Fruit fly (Drosophila melanogaster) whole organism, embryonic: Measurements from ENCODE around the gene Vha100-2.

Source experiments
- Abd-B ChIP-seq: fragments of 200-800 bp; sonication (Bioruptor generic); optimal IDR thresholded peaks from 2 replicates; lab custom pipeline; 2018; ENCODE audit warnings: missing biosample characterization, mild to moderate bottlenecking, missing genetic modification characterization, moderate library complexity
- CG10654 ChIP-seq: fragments of 200-800 bp; sonication (Bioruptor generic); optimal IDR thresholded peaks from 2 replicates; lab custom pipeline; 2016; ENCODE audit warnings: missing biosample characterization, missing genetic modification characterization
- CG11398 ChIP-seq: fragments of 200-800 bp; sonication (Bioruptor generic); optimal IDR thresholded peaks from 2 replicates; lab custom pipeline; 2016; ENCODE audit warnings: missing biosample characterization, missing genetic modification characterization
- CG11560 ChIP-seq: fragments of 200-800 bp; sonication (Bioruptor generic); IDR thresholded peaks from 3 replicates; pipeline ENCODE4 v1.3.6; 2022; ENCODE audit warnings: missing biosample characterization, missing genetic modification characterization
- CG1233 ChIP-seq: fragments of 200-800 bp; sonication (Bioruptor generic); optimal IDR thresholded peaks from 4 replicates; lab custom pipeline; 2018; ENCODE audit warnings: missing biosample characterization, mild to moderate bottlenecking, missing genetic modification characterization
- CG13624 ChIP-seq: fragments of 200-800 bp; sonication (Bioruptor generic); optimal IDR thresholded peaks from 2 replicates; lab custom pipeline; 2016; ENCODE audit warnings: missing biosample characterization, missing genetic modification characterization
- CG14014 ChIP-seq: fragments of 200-800 bp; sonication (Bioruptor generic); IDR thresholded peaks from 2 replicates; pipeline ENCODE4 v1.3.6; 2022; ENCODE audit warnings: missing biosample characterization, missing genetic modification characterization
- CG14710 ChIP-seq: fragments of 200-800 bp; sonication (Bioruptor generic); optimal IDR thresholded peaks from 3 replicates; lab custom pipeline; 2019; ENCODE audit warnings: missing biosample characterization, mild to moderate bottlenecking, missing genetic modification characterization, moderate library complexity
- CG15073 ChIP-seq: fragments of 200-800 bp; sonication (Bioruptor generic); optimal IDR thresholded peaks from 2 replicates; lab custom pipeline; 2016; ENCODE audit warnings: missing biosample characterization, missing genetic modification characterization
- CG17186 ChIP-seq: fragments of 200-800 bp; sonication (Bioruptor generic); optimal IDR thresholded peaks from 3 replicates; lab custom pipeline; 2017; ENCODE audit warnings: missing biosample characterization, missing genetic modification reagents, missing genetic modification characterization
- CG31441 ChIP-seq: fragments of 200-800 bp; sonication (Bioruptor generic); IDR thresholded peaks from 2 replicates; pipeline ENCODE4 v1.3.6; 2022; ENCODE audit warnings: missing biosample characterization, missing genetic modification characterization
- CG3163 ChIP-seq: fragments of 200-800 bp; sonication (Bioruptor generic); optimal IDR thresholded peaks from 3 replicates; lab custom pipeline; 2016; ENCODE audit warnings: missing biosample characterization, missing genetic modification characterization
- CG4328 ChIP-seq: fragments of 200-800 bp; sonication (Bioruptor generic); optimal IDR thresholded peaks from 3 replicates; lab custom pipeline; 2017; ENCODE audit warnings: missing biosample characterization, missing genetic modification reagents, missing genetic modification characterization
- CG6683 ChIP-seq: fragments of 200-800 bp; sonication (Bioruptor generic); optimal IDR thresholded peaks from 2 replicates; lab custom pipeline; 2017; ENCODE audit warnings: missing biosample characterization, mild to moderate bottlenecking, missing genetic modification characterization, missing genetic modification reagents
- CG6854 ChIP-seq: fragments of 200-800 bp; sonication (Bioruptor generic); optimal IDR thresholded peaks from 3 replicates; lab custom pipeline; 2017; ENCODE audit warnings: missing biosample characterization, mild to moderate bottlenecking, missing genetic modification characterization
- CG9215 ChIP-seq: fragments of 200-800 bp; sonication (Bioruptor generic); IDR thresholded peaks from 2 replicates; pipeline ENCODE4 v1.3.6; 2022; ENCODE audit warnings: missing biosample characterization, missing genetic modification characterization
- CG9932 ChIP-seq: fragments of 200-800 bp; sonication (Bioruptor generic); IDR thresholded peaks from 2 replicates; pipeline ENCODE4 v1.3.6; 2022; ENCODE audit warnings: missing biosample characterization, missing genetic modification characterization
- Chrac-16 ChIP-seq: fragments of 200-800 bp; sonication (Bioruptor generic); optimal IDR thresholded peaks from 3 replicates; lab custom pipeline; 2016; ENCODE audit warnings: missing biosample characterization, missing genetic modification characterization
- Dfd ChIP-seq, 2 experiments: fragments of >200 bp; optimal IDR thresholded peaks; 2 replicates each; lab custom pipeline; 2017; ENCODE audit warnings: missing biosample characterization in 2 of 2, missing genetic modification characterization in 2 of 2
- Dp ChIP-seq: fragments of 200-800 bp; sonication (Bioruptor generic); optimal IDR thresholded peaks from 2 replicates; lab custom pipeline; 2018; ENCODE audit warnings: missing biosample characterization, mild to moderate bottlenecking, missing genetic modification characterization, moderate library complexity
- Fer1 ChIP-seq: fragments of 200-800 bp; sonication (Bioruptor generic); optimal IDR thresholded peaks from 2 replicates; lab custom pipeline; 2017; ENCODE audit warnings: missing biosample characterization, mild to moderate bottlenecking, missing genetic modification characterization
- Fer2 ChIP-seq: fragments of 200-800 bp; sonication (Bioruptor generic); optimal IDR thresholded peaks from 2 replicates; lab custom pipeline; 2018; ENCODE audit warnings: missing biosample characterization, mild to moderate bottlenecking, missing genetic modification characterization, moderate library complexity
- GATAe ChIP-seq: fragments of 200-800 bp; sonication (Bioruptor generic); conservative IDR thresholded peaks from 2 replicates; pipeline ENCODE4 v1.3.6; 2022; ENCODE audit warnings: missing biosample characterization, missing genetic modification characterization
- Jarid2 ChIP-seq: fragments of 200-800 bp; sonication (Bioruptor generic); optimal IDR thresholded peaks from 3 replicates; lab custom pipeline; 2017; ENCODE audit warnings: mild to moderate bottlenecking, missing biosample characterization, missing genetic modification reagents, missing genetic modification characterization
- Nf-YB ChIP-seq: fragments of 200-800 bp; sonication (Bioruptor generic); optimal IDR thresholded peaks from 3 replicates; lab custom pipeline; 2019; ENCODE audit warnings: missing biosample characterization, mild to moderate bottlenecking, missing genetic modification characterization, moderate library complexity
- NfI ChIP-seq: fragments of 200-800 bp; sonication (Bioruptor generic); optimal IDR thresholded peaks from 3 replicates; lab custom pipeline; 2018; ENCODE audit warnings: missing biosample characterization, mild to moderate bottlenecking, missing genetic modification characterization, moderate library complexity
- Xbp1 ChIP-seq: fragments of 200-800 bp; sonication (Bioruptor generic); optimal IDR thresholded peaks from 3 replicates; lab custom pipeline; 2016; ENCODE audit warnings: missing biosample characterization, mild to moderate bottlenecking, missing genetic modification characterization
- ac ChIP-seq: fragments of 200-800 bp; sonication (Bioruptor generic); optimal IDR thresholded peaks from 3 replicates; lab custom pipeline; 2017; ENCODE audit warnings: missing biosample characterization, mild to moderate bottlenecking, missing genetic modification characterization
- bbx ChIP-seq: fragments of 200-800 bp; sonication (Bioruptor generic); IDR thresholded peaks from 2 replicates; pipeline ENCODE4 v1.3.6; 2022; ENCODE audit warnings: missing biosample characterization, missing genetic modification characterization; ENCODE audit not compliant: partially characterized antibody
- cas ChIP-seq: fragments of 200-800 bp; sonication (Bioruptor generic); IDR thresholded peaks from 2 replicates; pipeline ENCODE4 v1.3.6; 2022; ENCODE audit warnings: missing biosample characterization, missing genetic modification characterization
- fru ChIP-seq: fragments of >200 bp; optimal IDR thresholded peaks from 2 replicates; lab custom pipeline; 2017
- gce ChIP-seq: fragments of 200-800 bp; sonication (Bioruptor generic); IDR thresholded peaks from 3 replicates; pipeline ENCODE4 v1.3.6; 2022; ENCODE audit warnings: missing biosample characterization, missing genetic modification characterization
- gcm ChIP-seq: fragments of 200-800 bp; sonication (Bioruptor generic); optimal IDR thresholded peaks from 2 replicates; lab custom pipeline; 2019; ENCODE audit warnings: missing biosample characterization, mild to moderate bottlenecking, missing genetic modification characterization, moderate library complexity
- gem ChIP-seq: fragments of 200-800 bp; sonication (Bioruptor generic); optimal IDR thresholded peaks from 2 replicates; lab custom pipeline; 2019; ENCODE audit warnings: missing biosample characterization, mild to moderate bottlenecking, missing genetic modification characterization, moderate library complexity
- grau ChIP-seq: fragments of 200-800 bp; optimal IDR thresholded peaks from 3 replicates; lab custom pipeline; 2019; ENCODE audit warnings: missing biosample characterization, mild to moderate bottlenecking, missing genetic modification characterization, moderate library complexity
- ham ChIP-seq: fragments of 200-800 bp; sonication (Bioruptor generic); IDR thresholded peaks from 2 replicates; pipeline ENCODE4 v1.3.6; 2022; ENCODE audit warnings: missing biosample characterization, missing genetic modification characterization
- hb ChIP-seq: fragments of 200-800 bp; sonication (Bioruptor generic); IDR thresholded peaks from 3 replicates; pipeline ENCODE4 v1.3.6; 2022; ENCODE audit warnings: missing biosample characterization, missing genetic modification characterization; ENCODE audit not compliant: partially characterized antibody
- hkb ChIP-seq, 2 experiments: fragments of 200-800 bp in 1 of 2; fragments of >200 bp in 1 of 2; sonication (Bioruptor generic) in 1 of 2; IDR thresholded peaks in 1 of 2; optimal IDR thresholded peaks in 1 of 2; 2 replicates each; pipeline versions ENCODE4 v1.3.6 to Lab custom; 2017 to 2022; ENCODE audit warnings: missing biosample characterization in 1 of 2, missing genetic modification characterization in 1 of 2
- kay ChIP-seq: fragments of 200-800 bp; sonication (Bioruptor generic); optimal IDR thresholded peaks from 2 replicates; lab custom pipeline; 2016; ENCODE audit warnings: missing biosample characterization, missing genetic modification characterization
- lilli ChIP-seq: fragments of 200-800 bp; sonication (Bioruptor generic); optimal IDR thresholded peaks from 3 replicates; lab custom pipeline; 2016; ENCODE audit warnings: missing biosample characterization, missing genetic modification characterization
- nerfin-2 ChIP-seq: fragments of 200-800 bp; sonication (Bioruptor generic); IDR thresholded peaks from 2 replicates; pipeline ENCODE4 v1.3.6; 2022; ENCODE audit warnings: missing biosample characterization, missing genetic modification characterization; ENCODE audit not compliant: partially characterized antibody
- org-1 ChIP-seq: fragments of 200-800 bp; sonication (Bioruptor generic); optimal IDR thresholded peaks from 2 replicates; lab custom pipeline; 2017; ENCODE audit warnings: missing biosample characterization, missing genetic modification characterization
- otp ChIP-seq: fragments of 200-800 bp; sonication (Bioruptor generic); IDR thresholded peaks from 3 replicates; pipeline ENCODE4, ENCODE4 v1.3.6; 2022; ENCODE audit warnings: missing biosample characterization, missing genetic modification characterization
- pros ChIP-seq: fragments of 200-800 bp; sonication (Bioruptor generic); optimal IDR thresholded peaks from 3 replicates; lab custom pipeline; 2019; ENCODE audit warnings: missing biosample characterization, mild to moderate bottlenecking, missing genetic modification characterization, moderate library complexity
- ro ChIP-seq: fragments of 200-800 bp; sonication (Bioruptor generic); IDR thresholded peaks from 2 replicates; pipeline ENCODE4 v1.3.6; 2022; ENCODE audit warnings: missing biosample characterization, missing genetic modification characterization
- stc ChIP-seq: fragments of 200-800 bp; sonication (Bioruptor generic); IDR thresholded peaks from 2 replicates; pipeline ENCODE4 v1.3.6; 2022; ENCODE audit warnings: missing biosample characterization, missing genetic modification characterization
- tll ChIP-seq, 2 experiments: fragments of 200-800 bp in 1 of 2; fragments of >200 bp in 1 of 2; sonication (Bioruptor generic) in 1 of 2; optimal IDR thresholded peaks; 2 replicates each; lab custom pipeline; 2017 to 2019; ENCODE audit warnings: missing biosample characterization in 2 of 2, missing genetic modification characterization in 2 of 2, mild to moderate bottlenecking in 1 of 2, moderate library complexity in 1 of 2
- vvl ChIP-seq: fragments of 200-800 bp; sonication (Bioruptor generic); IDR thresholded peaks from 2 replicates; pipeline ENCODE4 v1.3.6; 2022; ENCODE audit warnings: missing biosample characterization, missing genetic modification characterization

The Vha100-2 gene

DNA sequence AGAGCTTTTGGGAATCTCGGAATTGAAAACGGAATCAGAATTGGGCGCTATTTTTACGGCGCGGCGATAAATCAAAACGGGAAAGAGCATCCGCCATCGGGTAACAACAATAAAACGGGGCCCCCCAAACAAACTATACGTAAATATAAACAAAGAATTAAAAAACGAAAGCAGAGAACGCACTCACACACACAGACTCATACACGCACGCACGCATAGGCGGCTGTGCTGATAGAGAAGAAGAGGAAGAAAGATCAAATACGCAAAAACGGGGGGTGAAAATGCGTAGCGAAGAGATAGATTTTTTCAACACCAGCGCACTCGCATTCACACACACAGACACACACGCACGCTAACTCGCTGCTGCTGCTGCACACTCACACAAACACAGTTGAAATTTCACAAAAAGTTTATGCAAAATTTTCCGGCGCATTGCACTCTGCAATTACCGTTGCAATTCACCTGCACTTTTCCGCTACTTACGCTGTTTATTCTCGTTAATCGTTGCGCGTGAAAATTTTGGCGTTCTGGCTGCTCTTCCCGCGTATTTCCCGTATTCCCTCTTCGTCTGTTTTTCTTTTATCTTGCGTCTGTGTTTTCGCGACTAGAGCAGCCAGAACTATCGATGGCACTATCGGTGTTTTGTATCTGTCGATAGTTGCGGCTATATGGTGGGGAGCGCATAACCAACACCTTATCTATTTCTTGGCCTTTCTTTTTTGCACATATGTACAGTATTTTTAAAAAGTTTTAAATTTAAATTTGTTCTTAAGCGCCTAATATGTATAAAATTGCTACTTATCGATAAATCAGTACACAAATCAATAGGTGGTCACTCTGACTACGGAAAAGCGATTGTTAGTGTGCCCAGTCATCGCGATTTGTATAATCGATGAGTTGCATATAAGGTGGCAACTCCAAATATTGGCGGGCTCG is 13.6 kb upstream of the Vha100-2 start, which contains the start of gene CG31122 (continued):
- TF ChIP-seq hb (GFP tag; lab: Robert Waterston, UW) (peak; percentile 96), gce (GFP tag; lab: Robert Waterston, UW) (no peak), vvl (GFP tag; lab: Robert Waterston, UW) (peak; percentile 51; the same call in 1 of the 2 replicates), org-1 (GFP tag; lab: Kevin White, UChicago) (peak; percentile 2), pros (GFP tag; lab: Kevin White, UChicago) (no peak), gcm (GFP tag; lab: Kevin White, UChicago) (no peak), CG9932 (GFP tag; lab: Robert Waterston, UW) (peak; percentile 75), Fer1 (GFP tag; lab: Kevin White, UChicago) (peak; percentile 34), CG13624 (GFP tag; lab: Kevin White, UChicago) (peak; percentile 54), CG14710 (peak; percentile 84), nerfin-2 (GFP tag; lab: Robert Waterston, UW) (peak; percentile 90), CG15073 (GFP tag; lab: Kevin White, UChicago) (no peak), CG6683 (no peak), Abd-B (peak; percentile 14), GATAe (GFP tag; lab: Robert Waterston, UW) (no peak), ac (GFP tag; lab: Kevin White, UChicago) (no peak), Dp (GFP tag; lab: Kevin White, UChicago) (peak; percentile 88), otp (GFP tag; lab: Robert Waterston, UW) (no peak), CG14014 (no peak), cas (GFP tag; lab: Robert Waterston, UW) (no peak), gem (peak; percentile 60), Dfd (GFP tag; optimal IDR thresholded peaks at IDR 0.05; lab: Kevin White, UChicago) (no peak), Xbp1 (GFP tag; lab: Kevin White, UChicago) (peak; percentile 48), CG9215 (GFP tag; lab: Robert Waterston, UW) (no peak), CG4328 (no peak), hkb (optimal IDR thresholded peaks at IDR 0.05; lab: Kevin White, UChicago) (peak; percentile 25), hkb (GFP tag; IDR thresholded peaks at IDR 0.05; lab: Robert Waterston, UW) (no peak), grau (tag; lab: Kevin White, UChicago) (no peak), CG11560 (peak; percentile 49; the same call in 2 of the 3 replicates), ham (GFP tag; lab: Robert Waterston, UW) (no peak), CG10654 (GFP tag; lab: Kevin White, UChicago) (peak; percentile 3), Jarid2 (GFP tag; lab: Kevin White, UChicago) (no peak), lilli (peak; percentile 67), bbx (peak; percentile 91), CG3163 (GFP tag; lab: Kevin White, UChicago) (no peak), CG6854 (GFP tag; lab: Kevin White, UChicago) (no peak), CG17186 (GFP tag; lab: Kevin White, UChicago) (peak; percentile 79), Fer2 (no peak), Chrac-16 (GFP tag; lab: Kevin White, UChicago) (peak; percentile 59), CG31441 (GFP tag; lab: Robert Waterston, UW) (peak; percentile 36; the same call in 1 of the 2 replicates), NfI (no peak), stc (GFP tag; lab: Robert Waterston, UW) (no peak), fru (no peak), CG1233 (peak; percentile 18), Nf-YB (GFP tag; lab: Kevin White, UChicago) (no peak), kay (GFP tag; lab: Kevin White, UChicago) (no peak), CG11398 (GFP tag; lab: Kevin White, UChicago) (peak; percentile 28), tll (GFP tag; optimal IDR thresholded peaks at IDR 0.05; lab: Kevin White, UChicago) (no peak), ro (GFP tag; lab: Robert Waterston, UW) (no peak)
